Worm (Caenorhabditis elegans) whole organism, mixed stage, embryonic: ENCODE results near the gene sra-11.

Source experiments
- M03D4.4 ChIP-seq: sonication (generic microtip); optimal IDR thresholded peaks from 2 replicates; lab custom pipeline; 2017; ENCODE audit warnings: mild to moderate bottlenecking, missing genetic modification characterization, missing compliant biosample characterization
- bed-3 ChIP-seq: fragments of 200-800 bp; sonication (Bioruptor generic); optimal IDR thresholded peaks from 3 replicates; lab custom pipeline; 2018; ENCODE audit warnings: mild to moderate bottlenecking, missing genetic modification characterization, moderate library complexity, missing compliant biosample characterization
- blmp-1 ChIP-seq: fragments of 150-350 bp; optimal IDR thresholded peaks from 2 replicates; lab custom pipeline; 2014; ENCODE audit warnings: missing biosample characterization, missing genetic modification characterization
- ceh-39 ChIP-seq: fragments of 150-350 bp; optimal IDR thresholded peaks from 2 replicates; lab custom pipeline; 2014; ENCODE audit warnings: missing biosample characterization, missing genetic modification characterization
- ceh-43 ChIP-seq: fragments of 200-800 bp; sonication (Bioruptor generic); optimal IDR thresholded peaks from 2 replicates; lab custom pipeline; 2018; ENCODE audit warnings: mild to moderate bottlenecking, missing genetic modification characterization, moderate library complexity, missing compliant biosample characterization
- ceh-83 ChIP-seq: fragments of 200-800 bp; sonication (Bioruptor generic); optimal IDR thresholded peaks from 2 replicates; lab custom pipeline; 2018; ENCODE audit warnings: mild to moderate bottlenecking, missing genetic modification characterization, missing compliant biosample characterization
- ces-1 ChIP-seq: fragments of 150-350 bp; optimal IDR thresholded peaks from 2 replicates; lab custom pipeline; 2014; ENCODE audit warnings: missing biosample characterization, missing genetic modification reagents, missing genetic modification characterization
- cnd-1 ChIP-seq: fragments of 200-800 bp; sonication (Bioruptor generic); optimal IDR thresholded peaks from 2 replicates; lab custom pipeline; 2018; ENCODE audit warnings: mild to moderate bottlenecking, missing genetic modification characterization, missing compliant biosample characterization
- drap-1 ChIP-seq: fragments of 200-800 bp; sonication (Bioruptor generic); optimal IDR thresholded peaks from 3 replicates; lab custom pipeline; 2018; ENCODE audit warnings: mild to moderate bottlenecking, missing genetic modification characterization, missing compliant biosample characterization
- elt-1 ChIP-seq: sonication (generic microtip); optimal IDR thresholded peaks from 2 replicates; lab custom pipeline; 2017; ENCODE audit warnings: missing genetic modification characterization, mild to moderate bottlenecking, missing compliant biosample characterization, antibody characterized with exemption, moderate library complexity, borderline replicate concordance; ENCODE audit not compliant: insufficient read depth
- elt-3 ChIP-seq: fragments of 150-350 bp; optimal IDR thresholded peaks from 2 replicates; lab custom pipeline; 2014; ENCODE audit warnings: missing biosample characterization, missing genetic modification characterization
- flh-1 ChIP-seq: fragments of 200-800 bp; sonication (Bioruptor generic); optimal IDR thresholded peaks from 2 replicates; lab custom pipeline; 2018; ENCODE audit warnings: mild to moderate bottlenecking, missing genetic modification characterization, moderate library complexity, missing compliant biosample characterization
- ham-2 ChIP-seq: fragments of 200-800 bp; sonication (Bioruptor generic); optimal IDR thresholded peaks from 2 replicates; lab custom pipeline; 2018; ENCODE audit warnings: mild to moderate bottlenecking, missing genetic modification characterization, missing compliant biosample characterization
- hlh-1 ChIP-seq: fragments of 150-350 bp; optimal IDR thresholded peaks from 2 replicates; lab custom pipeline; 2014; ENCODE audit warnings: missing biosample characterization, missing genetic modification reagents, missing genetic modification characterization
- lin-13 ChIP-seq: fragments of 150-350 bp; optimal IDR thresholded peaks from 2 replicates; lab custom pipeline; 2014; ENCODE audit warnings: missing biosample characterization, missing genetic modification characterization
- lin-32 ChIP-seq: fragments of 200-800 bp; sonication (Bioruptor generic); optimal IDR thresholded peaks from 2 replicates; lab custom pipeline; 2018; ENCODE audit warnings: mild to moderate bottlenecking, missing genetic modification characterization, missing compliant biosample characterization
- lsy-2 ChIP-seq: fragments of 150-350 bp; optimal IDR thresholded peaks from 2 replicates; lab custom pipeline; 2014; ENCODE audit warnings: missing biosample characterization, missing genetic modification characterization
- mab-5 ChIP-seq: fragments of 150-350 bp; optimal IDR thresholded peaks from 2 replicates; lab custom pipeline; 2014; ENCODE audit warnings: missing biosample characterization, missing genetic modification characterization
- mep-1 ChIP-seq: fragments of 150-350 bp; optimal IDR thresholded peaks from 2 replicates; lab custom pipeline; 2017; ENCODE audit warnings: missing biosample characterization, missing genetic modification reagents, missing genetic modification characterization, inconsistent platforms
- mls-2 ChIP-seq: sonication (generic microtip); optimal IDR thresholded peaks from 2 replicates; lab custom pipeline; 2016; ENCODE audit warnings: mild to moderate bottlenecking, missing genetic modification characterization, moderate library complexity, missing compliant biosample characterization
- nhr-12 ChIP-seq: fragments of 150-350 bp; optimal IDR thresholded peaks from 2 replicates; lab custom pipeline; 2014; ENCODE audit warnings: missing biosample characterization, missing genetic modification characterization
- nhr-2 ChIP-seq: fragments of 150-350 bp; optimal IDR thresholded peaks from 2 replicates; lab custom pipeline; 2014; ENCODE audit warnings: missing biosample characterization, missing genetic modification characterization
- nhr-237 ChIP-seq: fragments of 150-350 bp; optimal IDR thresholded peaks from 2 replicates; lab custom pipeline; 2014; ENCODE audit warnings: missing biosample characterization, missing genetic modification characterization
- nhr-28 ChIP-seq: fragments of 150-350 bp; optimal IDR thresholded peaks from 2 replicates; lab custom pipeline; 2014; ENCODE audit warnings: missing biosample characterization, missing genetic modification characterization
- nhr-76 ChIP-seq: sonication (generic microtip); optimal IDR thresholded peaks from 2 replicates; lab custom pipeline; 2017; ENCODE audit warnings: missing biosample characterization, missing genetic modification characterization
- pha-4 ChIP-seq: fragments of 150-350 bp; optimal IDR thresholded peaks from 2 replicates; lab custom pipeline; 2018; ENCODE audit warnings: missing biosample characterization, missing genetic modification reagents, missing genetic modification characterization
- sem-2 ChIP-seq: fragments of 200-800 bp; sonication (Bioruptor generic); optimal IDR thresholded peaks from 2 replicates; lab custom pipeline; 2018; ENCODE audit warnings: mild to moderate bottlenecking, missing genetic modification characterization, missing compliant biosample characterization
- snpc-4 ChIP-seq: fragments of 150-350 bp; optimal IDR thresholded peaks from 2 replicates; lab custom pipeline; 2014; ENCODE audit warnings: missing biosample characterization, missing genetic modification characterization
- sptf-1 ChIP-seq: sonication (generic microtip); optimal IDR thresholded peaks from 2 replicates; lab custom pipeline; 2017; ENCODE audit warnings: mild to moderate bottlenecking, missing genetic modification characterization, moderate library complexity, missing compliant biosample characterization
- tbx-8 ChIP-seq: fragments of 200-800 bp; sonication (Bioruptor generic); optimal IDR thresholded peaks from 2 replicates; lab custom pipeline; 2018; ENCODE audit warnings: mild to moderate bottlenecking, missing genetic modification characterization, moderate library complexity, missing compliant biosample characterization
- unc-120 ChIP-seq: sonication (generic microtip); optimal IDR thresholded peaks from 2 replicates; lab custom pipeline; 2017; ENCODE audit warnings: missing genetic modification characterization, missing compliant biosample characterization; ENCODE audit not compliant: poor library complexity, severe bottlenecking
- unc-39 ChIP-seq: fragments of 150-350 bp; optimal IDR thresholded peaks from 2 replicates; lab custom pipeline; 2014; ENCODE audit warnings: missing biosample characterization, missing genetic modification characterization
- unc-62 ChIP-seq: fragments of 150-350 bp; optimal IDR thresholded peaks from 2 replicates; lab custom pipeline; 2014; ENCODE audit warnings: missing biosample characterization, missing genetic modification reagents, missing genetic modification characterization
- zip-8 ChIP-seq: fragments of 150-350 bp; optimal IDR thresholded peaks from 2 replicates; lab custom pipeline; 2014; ENCODE audit warnings: missing biosample characterization, missing genetic modification characterization
- ztf-11 ChIP-seq: fragments of 150-350 bp; optimal IDR thresholded peaks from 2 replicates; lab custom pipeline; 2014; ENCODE audit warnings: missing biosample characterization, missing genetic modification characterization

Gene sra-11

ce11 chrII:10870698-10871097 lies 39.4 kb downstream of the sra-11 start:
- TF ChIP-seq snpc-4 (tag; lab: Kevin White, UChicago) (no peak), bed-3 (GFP tag; lab: Kevin White, UChicago) (no peak), cnd-1 (tag; lab: Kevin White, UChicago) (no peak), nhr-76 (tag; lab: Kevin White, UChicago) (no peak), unc-62 (GFP tag; lab: Kevin White, UChicago) (no peak), pha-4 (no peak), ztf-11 (no peak), nhr-2 (tag; lab: Kevin White, UChicago) (no peak), sem-2 (no peak), ham-2 (GFP tag; lab: Kevin White, UChicago) (no peak), unc-39 (tag; lab: Kevin White, UChicago) (no peak), M03D4.4 (tag; lab: Kevin White, UChicago) (no peak), hlh-1 (tag; lab: Kevin White, UChicago) (no peak), sptf-1 (no peak), mep-1 (no peak), lin-32 (GFP tag; lab: Kevin White, UChicago) (no peak), flh-1 (GFP tag; lab: Kevin White, UChicago) (no peak)

ce11 chrII:10868670-10869246 lies 41.4 kb downstream of the sra-11 start, which contains the start of the genes gmps-1 and cap-2:
Gene gmps-1 (minus strand): TSS chrII:10868720.
Gene cap-2 (plus strand): TSS chrII:10869196.
- no peak for TF ChIP-seq elt-1 (tag; lab: Kevin White, UChicago)
- TF ChIP-seq lin-32 (GFP tag; lab: Kevin White, UChicago): no peak
- TF ChIP-seq hlh-1 (tag; lab: Kevin White, UChicago): peak; percentile 53
- TF ChIP-seq sem-2: no peak
- no peak for TF ChIP-seq nhr-28 (tag; lab: Kevin White, UChicago)
- TF ChIP-seq pha-4: peak; percentile 82
- TF ChIP-seq ham-2 (GFP tag; lab: Kevin White, UChicago): no peak
- TF ChIP-seq nhr-76 (tag; lab: Kevin White, UChicago): no peak
- TF ChIP-seq drap-1 (GFP tag; lab: Kevin White, UChicago): peak; percentile 31
- TF ChIP-seq M03D4.4 (tag; lab: Kevin White, UChicago): peak; percentile 28
- peak; percentile 75 for TF ChIP-seq sptf-1
- peak; percentile 51 for TF ChIP-seq mls-2 (tag; lab: Kevin White, UChicago)
- no peak for TF ChIP-seq unc-39 (tag; lab: Kevin White, UChicago)
- no peak for TF ChIP-seq flh-1 (GFP tag; lab: Kevin White, UChicago)
- TF ChIP-seq cnd-1 (tag; lab: Kevin White, UChicago): no peak
- no peak for TF ChIP-seq tbx-8
- TF ChIP-seq mab-5 (tag; lab: Kevin White, UChicago): no peak
- TF ChIP-seq unc-62 (GFP tag; lab: Kevin White, UChicago): peak; percentile 22
- TF ChIP-seq unc-120: peak; percentile 22
- TF ChIP-seq ceh-43 (GFP tag; lab: Kevin White, UChicago): peak; percentile 15
- no peak for TF ChIP-seq elt-3
- peak; percentile 84 for TF ChIP-seq lin-13 (tag; lab: Kevin White, UChicago)
- no peak for TF ChIP-seq nhr-12 (tag; lab: Kevin White, UChicago)
- no peak for TF ChIP-seq blmp-1
- TF ChIP-seq ceh-39 (tag; lab: Kevin White, UChicago): peak; percentile 72
- TF ChIP-seq nhr-2 (tag; lab: Kevin White, UChicago): peak; percentile 37
- TF ChIP-seq ces-1 (GFP tag; lab: Kevin White, UChicago): peak; percentile 68
- no peak for TF ChIP-seq snpc-4 (tag; lab: Kevin White, UChicago)
- TF ChIP-seq ceh-83 (GFP tag; lab: Kevin White, UChicago): no peak
- TF ChIP-seq nhr-237: peak; percentile 86
- TF ChIP-seq zip-8 (tag; lab: Kevin White, UChicago): no peak
- TF ChIP-seq bed-3 (GFP tag; lab: Kevin White, UChicago): no peak
- TF ChIP-seq mep-1: peak; percentile 92
- TF ChIP-seq lsy-2: peak; percentile 100
- no peak for TF ChIP-seq ztf-11

- TF ChIP-seq bed-3 (GFP tag; lab: Kevin White, UChicago) (no peak), zip-8 (tag; lab: Kevin White, UChicago) (no peak), unc-62 (GFP tag; lab: Kevin White, UChicago) (peak; percentile 13), unc-120 (peak; percentile 43)
These were observed 42.9 kb downstream of the sra-11 start for ce11 chrII:10867219-10867618.
